Fruit fly (Drosophila melanogaster) whole organism: ENCODE data around the gene Hs6st.

Experiments
- CG8478 ChIP-seq: fragments of >200 bp; optimal IDR thresholded peaks from 2 replicates; lab custom pipeline; 2018; ENCODE audit warnings: inconsistent platforms
- Dll ChIP-seq: fragments of >200 bp; optimal IDR thresholded peaks from 2 replicates; lab custom pipeline; 2017
- EcR ChIP-seq, 2 experiments: fragments of >200 bp; optimal IDR thresholded peaks; 2 replicates each; lab custom pipeline; 2017; ENCODE audit warnings: missing biosample characterization in 2 of 2, missing genetic modification characterization in 2 of 2, missing genetic modification reagents in 2 of 2
- pan ChIP-seq: fragments of >200 bp; optimal IDR thresholded peaks from 2 replicates; lab custom pipeline; 2017
- psq ChIP-seq: fragments of >200 bp; optimal IDR thresholded peaks from 2 replicates; lab custom pipeline; 2017
- usp ChIP-seq: fragments of >200 bp; optimal IDR thresholded peaks from 2 replicates; lab custom pipeline; 2017; ENCODE audit warnings: missing biosample characterization, missing genetic modification characterization, mixed read lengths

Hs6st gene

dm6 chr3R:20008372-20009051, at the start of gene Hs6st, which contains the start of gene MED25:
Gene Hs6st (minus strand): TSS chr3R:20008512.
Gene MED25 (plus strand): TSS chr3R:20008947.
- TF ChIP-seq CG8478 (lab: Kevin White, UChicago) (no peak), EcR (GFP tag; optimal IDR thresholded peaks at IDR 0.05; lab: Kevin White, UChicago) (no peak), usp (GFP tag; lab: Kevin White, UChicago) (no peak), psq (lab: Kevin White, UChicago) (peak; percentile 48), Dll (lab: Kevin White, UChicago) (no peak)

dm6 chr3R:20057501-20057900, 49.2 kb upstream of the Hs6st start, which contains the start of gene mdlc:
Gene mdlc (plus strand): TSS chr3R:20057748.
- no peak for TF ChIP-seq pan (lab: Kevin White, UChicago)
- no peak for TF ChIP-seq CG8478 (lab: Kevin White, UChicago)
- no peak for TF ChIP-seq EcR (GFP tag; optimal IDR thresholded peaks at IDR 0.05; lab: Kevin White, UChicago)
- no peak for TF ChIP-seq psq (lab: Kevin White, UChicago)
- TF ChIP-seq Dll (lab: Kevin White, UChicago) = no peak
- TF ChIP-seq usp (GFP tag; lab: Kevin White, UChicago) = no peak

dm6 chr3R:20055809-20056208, 47.5 kb upstream of the Hs6st start, which contains the start of gene CG17193:
Gene CG17193 (minus strand): TSS chr3R:20056097.
- TF ChIP-seq usp (GFP tag; lab: Kevin White, UChicago) = no peak
- TF ChIP-seq Dll (lab: Kevin White, UChicago) = no peak
- TF ChIP-seq CG8478 (lab: Kevin White, UChicago) = no peak
- TF ChIP-seq psq (lab: Kevin White, UChicago) = no peak
- TF ChIP-seq pan (lab: Kevin White, UChicago) = no peak
- no peak for TF ChIP-seq EcR (GFP tag; optimal IDR thresholded peaks at IDR 0.05; lab: Kevin White, UChicago)

dm6 chr3R:20042457-20042856, 34.1 kb upstream of the Hs6st start, which contains the start of the genes CG33934 and Indy-2:
Gene CG33934 (plus strand): TSS chr3R:20042757.
Gene Indy-2 (plus strand): TSS chr3R:20042757.
- TF ChIP-seq CG8478 (lab: Kevin White, UChicago) (no peak), Dll (lab: Kevin White, UChicago) (no peak), usp (GFP tag; lab: Kevin White, UChicago) (no peak), pan (lab: Kevin White, UChicago) (no peak), EcR (GFP tag; optimal IDR thresholded peaks at IDR 0.05; lab: Kevin White, UChicago) (no peak), psq (lab: Kevin White, UChicago) (no peak)

dm6 chr3R:20035887-20036286, 27.6 kb upstream of the Hs6st start, which contains the start of gene Regnase-1:
Gene Regnase-1 (minus strand): TSS chr3R:20036056.
- no peak for TF ChIP-seq CG8478 (lab: Kevin White, UChicago)
- no peak for TF ChIP-seq Dll (lab: Kevin White, UChicago)
- TF ChIP-seq psq (lab: Kevin White, UChicago) = no peak
- TF ChIP-seq pan (lab: Kevin White, UChicago) = no peak
- no peak for TF ChIP-seq EcR (GFP tag; optimal IDR thresholded peaks at IDR 0.05; lab: Kevin White, UChicago)
- TF ChIP-seq usp (GFP tag; lab: Kevin White, UChicago) = no peak

- TF ChIP-seq CG8478 (lab: Kevin White, UChicago) = no peak
- no peak for TF ChIP-seq Dll (lab: Kevin White, UChicago)
These were observed 23.4 kb upstream of the Hs6st start, which contains the start of gene idc for dm6 chr3R:20031764-20032079. Gene idc (plus strand): TSS chr3R:20031823.

- TF ChIP-seq usp (GFP tag; lab: Kevin White, UChicago) (no peak), pan (lab: Kevin White, UChicago) (peak; percentile 6)
These were observed 22.9 kb upstream of the Hs6st start, which contains the start of gene trem for dm6 chr3R:20031043-20031763. Gene trem (minus strand): TSS chr3R:20031309.

- no peak for TF ChIP-seq Dll (lab: Kevin White, UChicago)
- no peak for TF ChIP-seq pan (lab: Kevin White, UChicago)
- no peak for TF ChIP-seq CG8478 (lab: Kevin White, UChicago)
- no peak for TF ChIP-seq usp (GFP tag; lab: Kevin White, UChicago)
- no peak for TF ChIP-seq EcR (GFP tag; optimal IDR thresholded peaks at IDR 0.05; lab: Kevin White, UChicago)
- TF ChIP-seq psq (lab: Kevin White, UChicago) = no peak
These were observed 19.5 kb upstream of the Hs6st start, which contains the start of the genes CG4424 and CG4854 for dm6 chr3R:20027841-20028240. Gene CG4424 (minus strand): TSS chr3R:20028040. Gene CG4854 (plus strand): TSS chr3R:20028058.

- TF ChIP-seq psq (lab: Kevin White, UChicago) = no peak
- TF ChIP-seq pan (lab: Kevin White, UChicago) = no peak
- TF ChIP-seq usp (GFP tag; lab: Kevin White, UChicago) = no peak
- no peak for TF ChIP-seq Dll (lab: Kevin White, UChicago)
- no peak for TF ChIP-seq EcR (GFP tag; optimal IDR thresholded peaks at IDR 0.05; lab: Kevin White, UChicago)
- TF ChIP-seq CG8478 (lab: Kevin White, UChicago) = no peak
These were observed 12.9 kb upstream of the Hs6st start, which contains the start of the genes PIG-L and psidin for dm6 chr3R:20021152-20021769. Gene PIG-L (minus strand): TSS chr3R:20021338. Gene psidin (plus strand): TSS chr3R:20021704.

- TF ChIP-seq Dll (lab: Kevin White, UChicago) = no peak
- no peak for TF ChIP-seq usp (GFP tag; lab: Kevin White, UChicago)
- TF ChIP-seq pan (lab: Kevin White, UChicago) = no peak
- TF ChIP-seq psq (lab: Kevin White, UChicago) = no peak
- no peak for TF ChIP-seq EcR (GFP tag; optimal IDR thresholded peaks at IDR 0.05; lab: Kevin White, UChicago)
- TF ChIP-seq CG8478 (lab: Kevin White, UChicago) = no peak
These were observed 5.2 kb upstream of the Hs6st start, which contains the start of the genes CG17190 and CG4836 for dm6 chr3R:20013404-20013922. Gene CG17190 (minus strand): TSS chr3R:20013504. Gene CG4836 (plus strand): TSS chr3R:20013872.
